Worm (Caenorhabditis elegans): ENCODE results near the gene F40G9.9.

ce11 chrIII:189280-189679, 17.8 kb upstream of the F40G9.9 start:
- no peak for TF ChIP-seq pha-4 (tag; optimal IDR thresholded peaks at IDR 0.05)
- no peak for TF ChIP-seq unc-62 (GFP tag; optimal IDR thresholded peaks at IDR 0.05)
- TF ChIP-seq ham-2 (GFP tag; optimal IDR thresholded peaks at IDR 0.05) = no peak
- TF ChIP-seq nhr-76 (tag; optimal IDR thresholded peaks at IDR 0.05) = no peak
- no peak for TF ChIP-seq ztf-11 (tag; optimal IDR thresholded peaks at IDR 0.05)
- TF ChIP-seq mls-2 (tag; optimal IDR thresholded peaks at IDR 0.05) = no peak

Data from whole organism, mixed stage, embryonic.